Worm (Caenorhabditis elegans) whole organism, midembryonic: ENCODE results near the gene col-167.

ENCODE experiments used
- T22C8.4 ChIP-seq: fragments of 200-800 bp; sonication (Bioruptor generic); IDR thresholded peaks from 2 replicates; pipeline ENCODE4 v1.3.6; 2022; ENCODE audit warnings: missing genetic modification characterization, missing compliant biosample characterization
- ztf-23 ChIP-seq: fragments of 200-800 bp; sonication (Bioruptor generic); IDR thresholded peaks from 2 replicates; pipeline ENCODE4 v1.3.6; 2022; ENCODE audit warnings: missing genetic modification reagents, missing genetic modification characterization, missing compliant biosample characterization

DNA sequence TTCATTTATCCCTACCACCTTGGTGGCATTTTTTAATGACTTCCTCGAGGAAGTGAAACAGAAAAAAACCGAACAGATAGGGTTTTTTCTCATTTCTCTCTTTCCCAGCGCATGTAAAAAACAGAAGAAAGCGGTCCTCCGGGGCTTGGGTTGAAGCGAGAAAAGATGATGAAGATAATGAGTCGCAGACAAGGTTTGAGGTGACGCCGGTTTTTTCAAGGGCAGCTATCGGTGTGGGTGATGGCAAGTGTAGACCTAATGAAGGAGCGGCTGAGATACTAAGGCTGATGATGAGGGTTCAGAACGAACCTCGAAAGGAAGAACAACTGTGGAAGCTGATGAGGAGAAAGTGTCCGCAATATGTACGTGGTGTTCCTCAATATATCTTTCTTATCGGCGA lies 2.4 kb upstream of the col-167 start:
- TF ChIP-seq T22C8.4 (no peak), ztf-23 (GFP tag; lab: Robert Waterston, UW) (no peak)
